Fruit fly (Drosophila melanogaster) whole organism, larva: ENCODE measurements around the gene Ptp99A.

ENCODE experiments used
- noc ChIP-seq: fragments of 200-800 bp; sonication (Bioruptor generic); optimal IDR thresholded peaks from 3 replicates; lab custom pipeline; 2019; ENCODE audit warnings: missing biosample characterization, mild to moderate bottlenecking, missing genetic modification characterization, moderate library complexity

Gene Ptp99A

dm6 chr3R:29470122-29470521, 92.7 kb downstream of the Ptp99A start:
- no peak for TF ChIP-seq noc

dm6 chr3R:29478952-29479538, 101.6 kb downstream of the Ptp99A start:
- peak; percentile 63 for TF ChIP-seq noc

dm6 chr3R:29479922-29480321, 102.5 kb downstream of the Ptp99A start:
- TF ChIP-seq noc = no peak

DNA sequence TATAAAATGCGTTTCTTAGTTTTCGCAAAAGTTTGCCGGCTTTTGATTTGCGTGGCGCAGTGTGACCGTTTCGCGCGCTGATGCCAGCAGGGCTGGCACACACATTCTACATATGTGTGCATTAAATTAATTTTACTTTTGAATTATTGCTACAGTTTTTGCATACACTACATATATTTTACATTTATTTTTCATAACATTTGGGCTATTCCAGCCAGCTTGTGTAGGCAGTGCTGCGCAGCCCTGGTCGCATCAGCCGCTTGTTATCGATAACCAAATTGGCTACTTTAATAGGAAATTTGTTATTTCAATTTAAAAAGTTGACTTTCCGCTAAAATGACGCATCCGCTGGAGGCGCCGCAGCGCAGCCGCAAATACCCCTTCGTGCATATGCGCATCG, 111.8 kb downstream of the Ptp99A start, which contains the start of the genes CG2321 and CG2006:
CG2321 (minus strand) TSS at position 57 of the 400 bp plus-strand sequence.
CG2006 (plus strand) TSS at position 260 of the 400 bp plus-strand sequence.
- no peak for TF ChIP-seq noc

DNA sequence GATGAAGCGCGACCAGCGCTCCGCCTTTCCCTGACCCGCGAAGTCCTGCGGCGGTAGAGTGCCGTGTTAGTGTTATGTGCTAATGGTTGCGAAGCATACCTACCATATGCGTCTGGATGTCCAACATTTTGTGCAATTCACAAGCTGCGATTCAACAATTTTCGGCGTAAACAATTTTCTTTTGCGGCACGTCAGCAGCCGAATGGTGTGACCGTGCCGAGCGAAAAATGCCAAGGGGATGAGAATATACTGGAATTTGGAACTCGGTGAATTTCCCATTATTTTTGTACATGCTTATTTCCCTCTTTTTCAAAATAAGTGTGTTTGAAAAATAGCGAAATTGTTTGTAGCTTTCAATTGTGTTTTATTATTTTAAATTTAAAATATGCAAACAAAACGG, 113.5 kb downstream of the Ptp99A start, which contains the start of gene Spase12:
Spase12 (minus strand) TSS at position 239 of the 400 bp plus-strand sequence.
- no peak for TF ChIP-seq noc

dm6 chr3R:29493242-29493944, 115.9 kb downstream of the Ptp99A start, which contains the start of the genes CG2310 and Diedel:
TSS of gene CG2310 (minus strand) at chr3R:29493518.
TSS of gene Diedel (plus strand) at chr3R:29493852.
- no peak for TF ChIP-seq noc

dm6 chr3R:29494482-29494881, 117.0 kb downstream of the Ptp99A start, which contains the start of gene FipoQ:
TSS of gene FipoQ (plus strand) at chr3R:29494782.
- TF ChIP-seq noc = no peak

dm6 chr3R:29495815-29496214, 118.4 kb downstream of the Ptp99A start:
- TF ChIP-seq noc = no peak

- TF ChIP-seq noc = no peak
These were observed 118.9 kb downstream of the Ptp99A start for dm6 chr3R:29496315-29496714.

dm6 chr3R:29502978-29503377, 125.5 kb downstream of the Ptp99A start:
- no peak for TF ChIP-seq noc

DNA sequence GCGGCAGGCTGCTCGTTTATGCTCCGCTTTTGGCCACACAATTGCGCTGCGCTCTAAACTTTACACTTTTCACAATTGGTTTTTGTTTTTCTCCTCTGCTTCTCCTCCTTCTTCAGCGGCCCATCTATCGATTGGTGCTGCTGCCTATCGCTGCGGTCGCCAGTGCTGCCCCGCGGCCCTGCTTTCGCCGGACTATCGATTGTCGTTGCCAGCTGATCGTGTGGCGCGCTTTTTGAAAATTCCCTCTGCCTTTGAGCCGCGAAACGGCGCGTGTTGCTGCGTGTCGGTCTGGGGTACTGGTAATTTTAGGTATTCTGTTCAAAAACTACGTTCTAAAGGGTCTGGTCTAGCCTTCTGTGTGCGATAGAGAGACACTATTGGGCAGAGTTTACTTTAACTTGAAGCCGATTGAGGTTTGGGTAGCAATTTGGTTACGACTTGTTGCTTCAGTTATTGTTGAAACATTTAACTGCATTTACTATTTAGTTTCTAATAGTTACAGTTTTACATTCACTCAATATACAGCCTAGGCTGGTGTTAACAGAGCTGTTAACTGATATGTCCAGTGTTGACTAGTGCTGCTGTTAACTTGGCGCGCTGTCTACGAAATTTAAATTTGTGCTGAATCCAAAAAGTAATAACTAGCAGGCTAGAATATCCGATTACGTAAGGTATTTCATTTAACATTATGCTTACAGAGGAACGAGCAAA, 126.1 kb downstream of the Ptp99A start, which contains the start of gene Trc8:
Trc8 (minus strand) TSS at position 392 of the 711 bp plus-strand sequence.
- TF ChIP-seq noc = no peak

dm6 chr3R:29506581-29506980, 129.1 kb downstream of the Ptp99A start:
- TF ChIP-seq noc = no peak

- TF ChIP-seq noc = no peak
These were observed 131.3 kb downstream of the Ptp99A start for dm6 chr3R:29508551-29509266.

DNA sequence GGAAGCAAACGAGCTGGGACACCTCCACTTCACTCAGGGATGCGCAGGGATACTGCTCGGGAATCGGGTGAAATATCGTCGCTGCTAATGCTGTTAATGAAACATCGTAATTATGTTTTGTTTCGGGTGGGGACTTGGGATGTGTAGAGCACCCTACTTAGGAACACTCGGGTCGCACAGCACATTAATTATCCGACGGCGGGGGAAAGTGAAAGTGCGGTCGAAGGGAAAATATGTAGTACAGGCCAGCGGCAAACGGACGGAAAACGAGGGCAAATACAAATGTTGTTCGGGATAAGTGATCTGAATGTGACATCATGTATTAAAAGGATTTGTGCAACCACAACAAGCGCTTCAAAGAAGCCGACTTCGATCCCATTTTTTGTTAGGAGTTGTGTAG, 134.0 kb downstream of the Ptp99A start:
- TF ChIP-seq noc = no peak

dm6 chr3R:29512306-29513044, 135.0 kb downstream of the Ptp99A start:
- no peak for TF ChIP-seq noc

DNA sequence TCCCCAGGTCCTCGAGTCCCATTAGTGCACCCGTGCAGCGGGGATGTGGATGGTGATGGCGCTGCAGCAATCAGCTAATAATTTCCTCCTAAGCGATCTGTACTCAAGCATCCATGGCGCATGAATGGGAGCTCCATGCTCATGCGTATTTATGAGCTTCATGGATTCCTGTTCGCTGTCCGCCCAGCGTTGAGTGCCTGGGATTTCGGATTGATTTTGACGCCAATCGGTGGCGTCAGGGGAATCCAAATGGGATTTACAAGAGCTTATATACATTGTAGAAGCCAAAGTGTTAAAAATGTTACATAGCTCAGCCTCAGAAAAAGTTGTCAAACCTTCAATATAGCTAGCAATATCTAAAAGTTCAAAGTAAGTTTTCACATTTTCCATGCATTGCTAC, 138.0 kb downstream of the Ptp99A start, which contains the start of gene ND-20L:
ND-20L (plus strand) TSS at position 301 of the 400 bp plus-strand sequence.
- no peak for TF ChIP-seq noc
